Fruit fly (Drosophila melanogaster) whole organism, adult: ENCODE measurements around the gene CG13008.

ENCODE experiments used
- CG11617 ChIP-seq: fragments of 200-800 bp; sonication (Bioruptor generic); optimal IDR thresholded peaks from 2 replicates; lab custom pipeline; 2017; ENCODE audit warnings: mild to moderate bottlenecking, missing biosample characterization, missing genetic modification reagents, missing genetic modification characterization
- CG12768 ChIP-seq: fragments of 200-800 bp; sonication (Bioruptor generic); optimal IDR thresholded peaks from 2 replicates; lab custom pipeline; 2017; ENCODE audit warnings: missing biosample characterization, missing genetic modification characterization, mild to moderate bottlenecking, moderate library complexity, missing genetic modification reagents
- CG14711 ChIP-seq: fragments of 200-800 bp; sonication (Bioruptor generic); optimal IDR thresholded peaks from 2 replicates; lab custom pipeline; 2018; ENCODE audit warnings: missing biosample characterization, mild to moderate bottlenecking, missing genetic modification characterization, moderate library complexity
- CG1620 ChIP-seq: fragments of 200-800 bp; sonication (Bioruptor generic); optimal IDR thresholded peaks from 2 replicates; lab custom pipeline; 2016; ENCODE audit warnings: missing biosample characterization, missing genetic modification characterization
- CG33017 ChIP-seq: fragments of 200-800 bp; sonication (Bioruptor generic); optimal IDR thresholded peaks from 2 replicates; lab custom pipeline; 2018; ENCODE audit warnings: missing biosample characterization, mild to moderate bottlenecking, missing genetic modification characterization, moderate library complexity
- CG5204 ChIP-seq: fragments of 200-800 bp; sonication (Bioruptor generic); optimal IDR thresholded peaks from 2 replicates; lab custom pipeline; 2016; ENCODE audit warnings: missing biosample characterization, missing genetic modification characterization
- CG7045 ChIP-seq: fragments of 200-800 bp; sonication (Bioruptor generic); optimal IDR thresholded peaks from 2 replicates; lab custom pipeline; 2017; ENCODE audit warnings: missing biosample characterization, mild to moderate bottlenecking, missing genetic modification characterization
- CG7101 ChIP-seq: fragments of 200-800 bp; sonication (Bioruptor generic); optimal IDR thresholded peaks from 2 replicates; lab custom pipeline; 2018; ENCODE audit warnings: missing biosample characterization, mild to moderate bottlenecking, missing genetic modification characterization, moderate library complexity
- Clk ChIP-seq: fragments of 200-800 bp; sonication (Bioruptor generic); optimal IDR thresholded peaks from 2 replicates; lab custom pipeline; 2017; ENCODE audit warnings: missing biosample characterization, missing genetic modification characterization
- Crg-1 ChIP-seq: fragments of 200-800 bp; sonication (Bioruptor generic); optimal IDR thresholded peaks from 2 replicates; lab custom pipeline; 2016; ENCODE audit warnings: missing biosample characterization, missing genetic modification characterization
- Hr96 ChIP-seq: fragments of 200-800 bp; sonication (Bioruptor generic); optimal IDR thresholded peaks from 2 replicates; lab custom pipeline; 2016; ENCODE audit warnings: missing biosample characterization, missing genetic modification characterization
- Mnt ChIP-seq: fragments of 200-800 bp; sonication (Bioruptor generic); optimal IDR thresholded peaks from 2 replicates; lab custom pipeline; 2016; ENCODE audit warnings: missing biosample characterization, mild to moderate bottlenecking, missing genetic modification characterization
- bab1 ChIP-seq: fragments of 200-800 bp; sonication (Bioruptor generic); optimal IDR thresholded peaks from 3 replicates; lab custom pipeline; 2019; ENCODE audit warnings: missing biosample characterization, mild to moderate bottlenecking, missing genetic modification characterization, moderate library complexity
- cic ChIP-seq: fragments of 200-800 bp; sonication (Bioruptor generic); optimal IDR thresholded peaks from 2 replicates; lab custom pipeline; 2017; ENCODE audit warnings: missing biosample characterization, mild to moderate bottlenecking, missing genetic modification characterization, moderate library complexity
- cnc ChIP-seq, 2 experiments: fragments of >200 bp; optimal IDR thresholded peaks; 2 replicates each; lab custom pipeline; 2017
- kay ChIP-seq: fragments of 200-800 bp; sonication (Bioruptor generic); peaks from one replicate; lab custom pipeline; 2016; ENCODE audit warnings: missing biosample characterization, missing genetic modification characterization, borderline replicate concordance
- ovo ChIP-seq: fragments of 200-800 bp; sonication (Bioruptor generic); optimal IDR thresholded peaks from 2 replicates; lab custom pipeline; 2016; ENCODE audit warnings: missing biosample characterization, missing genetic modification characterization
- pad ChIP-seq: fragments of 200-800 bp; sonication (Bioruptor generic); optimal IDR thresholded peaks from 3 replicates; lab custom pipeline; 2017; ENCODE audit warnings: missing biosample characterization, missing genetic modification characterization, mild to moderate bottlenecking, moderate library complexity, missing genetic modification reagents
- tj ChIP-seq: fragments of 200-800 bp; sonication (Bioruptor generic); optimal IDR thresholded peaks from 3 replicates; lab custom pipeline; 2017; ENCODE audit warnings: missing biosample characterization, mild to moderate bottlenecking, missing genetic modification characterization, moderate library complexity
- toe ChIP-seq: fragments of 200-800 bp; sonication (Bioruptor generic); optimal IDR thresholded peaks from 2 replicates; lab custom pipeline; 2016; ENCODE audit warnings: missing biosample characterization, missing genetic modification characterization

CG13008 gene

DNA sequence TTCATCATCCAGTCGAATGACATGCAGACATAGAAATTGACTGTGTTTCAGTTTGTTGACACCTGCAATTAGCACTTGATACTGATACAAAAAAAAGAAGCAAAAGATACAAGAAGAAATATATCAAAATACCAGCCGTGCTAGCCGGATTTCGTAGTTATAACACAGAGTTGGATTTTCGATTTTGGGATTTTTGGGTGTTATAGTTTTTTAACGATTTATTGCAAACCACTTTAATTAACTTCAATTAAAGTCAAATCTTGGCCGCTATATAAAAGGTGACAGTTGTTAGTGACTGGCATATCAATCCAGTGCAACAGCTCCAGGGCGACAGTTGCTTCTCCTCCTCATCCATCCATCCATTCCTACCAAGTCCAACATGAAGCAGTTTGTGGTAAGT is 19.7 kb downstream of the CG13008 start, which contains the start of gene TwdlX:
TSS of gene TwdlX (plus strand) at position 301 of the 400 bp plus-strand sequence.
- TF ChIP-seq ovo (no peak), kay (GFP tag; lab: Kevin White, UChicago) (no peak), bab1 (GFP tag; lab: Kevin White, UChicago) (no peak), CG7101 (no peak), cnc (optimal IDR thresholded peaks at IDR 0.05; lab: Kevin White, UChicago) (no peak), Clk (GFP tag; lab: Kevin White, UChicago) (no peak), cic (GFP tag; lab: Kevin White, UChicago) (no peak), CG11617 (GFP tag; lab: Kevin White, UChicago) (no peak), Hr96 (GFP tag; lab: Kevin White, UChicago) (no peak), Crg-1 (no peak), pad (GFP tag; lab: Kevin White, UChicago) (no peak), CG33017 (tag; lab: Kevin White, UChicago) (no peak)

DNA sequence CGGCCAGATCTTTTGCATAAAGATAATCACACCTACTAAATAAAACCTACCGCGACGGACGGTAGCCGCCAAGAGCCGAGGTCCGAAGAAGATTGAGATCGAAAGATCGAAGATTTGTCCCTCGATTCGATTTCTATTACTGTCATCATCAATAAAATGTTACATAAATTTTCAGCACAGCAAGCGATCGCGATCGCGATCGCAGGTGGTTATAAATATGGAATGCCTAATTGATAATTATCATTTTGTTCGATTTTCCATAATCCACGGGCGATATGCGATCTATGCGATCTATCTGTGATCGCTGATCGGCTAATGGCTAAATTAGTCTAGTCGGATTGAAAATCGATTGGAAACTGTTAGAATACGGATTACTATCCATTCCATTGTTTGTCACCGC is 22.1 kb downstream of the CG13008 start:
- TF ChIP-seq kay (GFP tag; lab: Kevin White, UChicago) = no peak
- TF ChIP-seq tj (GFP tag; lab: Kevin White, UChicago) = no peak

DNA sequence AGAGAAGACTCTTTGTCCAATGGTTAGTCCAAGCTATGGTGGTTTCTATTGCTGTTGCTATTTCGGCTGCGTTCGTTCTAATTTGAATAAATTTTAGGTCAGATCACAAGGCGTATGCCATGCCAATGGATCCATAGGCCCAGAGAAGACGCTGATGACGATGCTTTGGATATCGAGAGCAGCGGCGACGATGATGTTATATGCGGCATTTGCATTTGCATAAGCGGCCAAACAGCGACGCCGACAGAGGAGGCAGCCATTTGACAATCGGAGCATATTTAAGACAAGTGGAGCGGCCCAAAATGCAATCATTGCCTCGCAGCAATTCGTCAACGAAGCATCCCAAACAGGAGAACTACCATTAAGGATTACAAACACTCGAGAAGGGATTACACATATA is 23.5 kb downstream of the CG13008 start, which contains the start of gene TwdlY:
TSS of gene TwdlY (plus strand) at position 301 of the 400 bp plus-strand sequence.
- TF ChIP-seq CG1620 (GFP tag; lab: Kevin White, UChicago) (no peak), Hr96 (GFP tag; lab: Kevin White, UChicago) (no peak)

DNA sequence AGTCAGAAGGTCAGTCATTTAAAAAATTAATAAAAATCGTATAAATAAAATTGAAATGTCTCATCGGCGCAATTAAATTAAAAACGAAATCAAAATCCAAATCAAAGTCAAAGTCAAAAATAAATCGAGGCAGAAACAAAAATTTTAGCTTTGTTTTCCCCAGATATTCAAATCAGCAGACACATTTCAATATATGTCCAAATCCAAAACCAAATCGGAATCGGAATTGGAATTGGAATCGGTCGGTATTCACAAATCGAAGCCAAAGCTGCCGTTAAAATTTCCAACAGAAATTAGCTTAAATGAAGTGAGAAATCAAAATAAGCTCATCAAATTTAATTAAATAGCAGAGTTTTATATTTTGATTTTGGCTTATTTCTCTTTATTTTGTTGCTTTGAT is 25.1 kb downstream of the CG13008 start:
- TF ChIP-seq CG7101 (no peak), Mnt (GFP tag; lab: Kevin White, UChicago) (no peak), kay (GFP tag; lab: Kevin White, UChicago) (no peak), CG1620 (GFP tag; lab: Kevin White, UChicago) (no peak), CG33017 (tag; lab: Kevin White, UChicago) (no peak), CG7045 (GFP tag; lab: Kevin White, UChicago) (no peak), ovo (no peak), CG12768 (GFP tag; lab: Kevin White, UChicago) (no peak), toe (GFP tag; lab: Kevin White, UChicago) (no peak), CG11617 (GFP tag; lab: Kevin White, UChicago) (no peak), cic (GFP tag; lab: Kevin White, UChicago) (no peak), tj (GFP tag; lab: Kevin White, UChicago) (no peak), bab1 (GFP tag; lab: Kevin White, UChicago) (no peak), Hr96 (GFP tag; lab: Kevin White, UChicago) (no peak)

DNA sequence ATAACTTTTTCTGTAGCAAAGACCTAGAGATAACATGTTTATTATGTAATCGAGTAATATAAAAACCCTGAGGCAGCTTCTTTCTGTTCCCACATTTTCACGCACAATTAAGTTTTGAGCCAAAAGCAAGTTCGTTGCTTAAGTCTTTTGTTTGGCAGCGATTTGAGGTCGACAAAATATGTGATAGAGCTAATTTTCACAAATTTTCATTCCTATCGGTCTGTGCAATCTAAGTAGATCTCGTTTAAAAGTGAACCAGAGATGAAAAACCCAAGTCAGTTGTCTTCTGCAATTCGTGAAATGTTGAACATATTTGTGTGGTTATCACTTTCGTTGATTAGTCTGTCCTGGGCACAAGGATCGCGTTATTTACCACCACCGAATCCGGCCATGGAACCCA is 26.8 kb downstream of the CG13008 start, which contains the start of gene TwdlZ:
TSS of gene TwdlZ (plus strand) at position 301 of the 400 bp plus-strand sequence.
- TF ChIP-seq toe (GFP tag; lab: Kevin White, UChicago) = no peak
- no peak for TF ChIP-seq kay (GFP tag; lab: Kevin White, UChicago)
- TF ChIP-seq Clk (GFP tag; lab: Kevin White, UChicago) = no peak
- TF ChIP-seq CG14711 (tag; lab: Kevin White, UChicago) = no peak
- no peak for TF ChIP-seq bab1 (GFP tag; lab: Kevin White, UChicago)
- no peak for TF ChIP-seq CG11617 (GFP tag; lab: Kevin White, UChicago)
- TF ChIP-seq CG5204 = no peak
- TF ChIP-seq CG7101 = no peak
- no peak for TF ChIP-seq cic (GFP tag; lab: Kevin White, UChicago)
- no peak for TF ChIP-seq pad (GFP tag; lab: Kevin White, UChicago)
- no peak for TF ChIP-seq Crg-1

DNA sequence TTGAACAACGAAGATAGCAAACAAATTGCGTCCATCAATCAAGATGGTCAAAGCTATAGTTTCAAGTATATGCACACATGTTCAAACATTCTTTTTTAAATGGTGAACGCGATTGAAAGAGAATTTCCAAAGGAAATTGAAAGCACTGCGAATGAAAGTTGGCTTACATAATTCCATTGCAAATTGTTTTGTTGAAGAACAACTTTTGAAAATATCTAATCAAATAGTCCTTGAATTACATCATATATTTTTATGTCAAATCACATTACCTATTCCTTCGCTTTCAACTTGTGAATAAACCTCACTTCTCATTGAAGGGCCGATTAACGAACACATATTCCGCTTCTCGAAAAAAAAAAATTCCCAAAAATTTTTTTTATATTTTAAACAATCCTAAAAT is 29.5 kb downstream of the CG13008 start, which contains the start of gene CG32568:
TSS of gene CG32568 (plus strand) at position 301 of the 400 bp plus-strand sequence.
- TF ChIP-seq cnc (optimal IDR thresholded peaks at IDR 0.05; lab: Kevin White, UChicago) = no peak
- TF ChIP-seq CG14711 (tag; lab: Kevin White, UChicago) = no peak
- no peak for TF ChIP-seq CG1620 (GFP tag; lab: Kevin White, UChicago)
- no peak for TF ChIP-seq ovo
- TF ChIP-seq pad (GFP tag; lab: Kevin White, UChicago) = no peak
- no peak for TF ChIP-seq Mnt (GFP tag; lab: Kevin White, UChicago)
- no peak for TF ChIP-seq CG33017 (tag; lab: Kevin White, UChicago)
- TF ChIP-seq Hr96 (GFP tag; lab: Kevin White, UChicago) = no peak
- TF ChIP-seq CG12768 (GFP tag; lab: Kevin White, UChicago) = no peak
- TF ChIP-seq cic (GFP tag; lab: Kevin White, UChicago) = no peak
- no peak for TF ChIP-seq CG7101
- TF ChIP-seq tj (GFP tag; lab: Kevin White, UChicago) = no peak
- no peak for TF ChIP-seq Crg-1
- TF ChIP-seq Clk (GFP tag; lab: Kevin White, UChicago) = no peak
- TF ChIP-seq kay (GFP tag; lab: Kevin White, UChicago) = no peak
- no peak for TF ChIP-seq toe (GFP tag; lab: Kevin White, UChicago)
- TF ChIP-seq bab1 (GFP tag; lab: Kevin White, UChicago) = no peak

DNA sequence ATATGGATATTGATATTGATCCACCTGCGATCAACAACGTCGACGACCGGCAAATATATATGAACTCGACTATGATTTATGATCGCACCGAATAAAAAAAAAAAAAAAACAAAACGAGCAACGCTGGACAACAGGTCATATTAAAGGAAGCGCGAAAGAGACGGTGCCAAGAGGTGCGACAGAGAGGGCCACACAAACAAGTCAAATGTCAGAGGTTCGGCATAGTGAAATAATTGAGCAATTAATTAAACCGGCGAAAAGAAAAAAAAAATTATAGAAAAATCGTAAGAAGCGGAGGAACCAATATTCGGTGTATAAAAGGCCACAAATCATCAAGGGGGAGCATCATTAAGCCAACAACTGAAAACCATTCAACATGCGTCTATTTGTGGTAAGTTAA is 31.4 kb downstream of the CG13008 start, which contains the start of gene Twdlalpha:
TSS of gene Twdlalpha (plus strand) at position 301 of the 400 bp plus-strand sequence.
- TF ChIP-seq CG12768 (GFP tag; lab: Kevin White, UChicago) = no peak
- TF ChIP-seq CG11617 (GFP tag; lab: Kevin White, UChicago) = no peak
- no peak for TF ChIP-seq cic (GFP tag; lab: Kevin White, UChicago)
- no peak for TF ChIP-seq CG1620 (GFP tag; lab: Kevin White, UChicago)
- no peak for TF ChIP-seq bab1 (GFP tag; lab: Kevin White, UChicago)
- TF ChIP-seq cnc (optimal IDR thresholded peaks at IDR 0.05; lab: Kevin White, UChicago) = no peak
- no peak for TF ChIP-seq CG7045 (GFP tag; lab: Kevin White, UChicago)
- TF ChIP-seq toe (GFP tag; lab: Kevin White, UChicago) = no peak
- no peak for TF ChIP-seq Crg-1
- TF ChIP-seq kay (GFP tag; lab: Kevin White, UChicago) = no peak
- no peak for TF ChIP-seq CG14711 (tag; lab: Kevin White, UChicago)
- TF ChIP-seq Hr96 (GFP tag; lab: Kevin White, UChicago) = no peak
- TF ChIP-seq pad (GFP tag; lab: Kevin White, UChicago) = no peak
